Fruit fly (Drosophila melanogaster): ENCODE measurements around the gene CG13309.

Gene CG13309

DNA sequence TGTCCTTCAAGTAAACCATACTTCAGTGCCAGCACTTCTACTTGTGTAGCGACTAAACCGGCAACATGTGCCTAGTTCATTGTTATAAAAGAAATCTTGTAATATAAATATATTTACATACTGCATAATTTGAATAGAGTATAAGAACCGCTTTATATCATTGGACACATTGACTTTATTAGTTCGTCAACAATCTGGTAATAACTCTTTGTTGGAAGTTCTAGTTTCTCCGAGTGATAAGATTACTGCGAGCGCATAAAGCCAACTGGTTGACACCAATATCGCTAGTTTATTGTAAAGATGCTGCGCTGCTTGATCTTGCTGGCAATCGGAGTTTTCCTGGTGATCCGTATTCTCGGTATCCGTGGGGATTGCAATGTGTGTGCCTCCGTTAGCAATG, 2.0 kb upstream of the CG13309 start, which contains the start of gene CG13308:
Gene CG13308, plus strand, starts transcription at position 301 of the 400 bp plus-strand sequence.
- TF ChIP-seq Sin3A (optimal IDR thresholded peaks at IDR 0.05) (no peak), psq (optimal IDR thresholded peaks at IDR 0.05) (no peak), insv (optimal IDR thresholded peaks at IDR 0.05) (no peak), Myc (optimal IDR thresholded peaks at IDR 0.05) (no peak), h (optimal IDR thresholded peaks at IDR 0.05) (no peak), ttk (optimal IDR thresholded peaks at IDR 0.05) (no peak)

DNA sequence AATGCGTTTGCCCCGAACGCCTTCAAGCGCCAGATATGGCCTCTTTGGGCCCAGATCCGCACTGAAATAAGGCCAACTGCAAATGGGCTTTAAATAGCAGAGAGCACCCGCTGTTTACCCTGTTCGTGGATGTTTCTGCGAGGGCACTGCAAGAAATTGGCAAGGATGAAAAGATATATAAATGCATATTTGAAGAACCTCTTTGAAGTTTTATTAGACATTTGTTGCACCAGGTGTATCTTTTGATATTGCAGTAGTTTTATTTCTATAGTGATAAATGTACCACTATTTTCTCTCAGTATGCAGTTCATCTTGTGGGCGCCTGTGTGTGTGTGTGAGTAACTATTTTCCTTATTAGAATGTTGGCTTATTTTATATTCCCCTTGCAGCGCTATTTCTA, 3.3 kb downstream of the CG13309 start:
- no peak for TF ChIP-seq ttk (optimal IDR thresholded peaks at IDR 0.05)
- no peak for TF ChIP-seq insv (optimal IDR thresholded peaks at IDR 0.05)
- TF ChIP-seq Myc (optimal IDR thresholded peaks at IDR 0.05): no peak
- no peak for TF ChIP-seq psq (optimal IDR thresholded peaks at IDR 0.05)
- TF ChIP-seq Sin3A (optimal IDR thresholded peaks at IDR 0.05): no peak
- TF ChIP-seq h (optimal IDR thresholded peaks at IDR 0.05): no peak

DNA sequence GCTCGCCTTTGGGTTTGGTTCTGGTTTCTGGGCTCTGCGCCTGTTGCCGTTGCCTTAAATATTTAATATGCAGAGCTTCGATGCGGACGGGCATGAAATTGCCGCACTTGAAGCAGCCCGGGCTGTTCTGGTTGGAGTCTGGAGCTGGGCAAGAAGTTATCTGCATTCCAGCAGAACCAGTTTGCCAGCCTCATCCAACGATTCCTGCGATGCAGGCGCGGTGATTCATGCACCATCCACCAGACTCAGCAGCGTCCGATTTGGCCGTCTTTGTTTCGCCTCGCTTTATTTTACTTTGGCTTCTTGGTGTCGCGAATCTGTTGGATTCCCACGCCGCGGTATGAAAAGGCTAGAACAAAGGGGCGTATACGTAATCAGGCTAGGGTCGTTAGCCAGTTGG, 9.2 kb downstream of the CG13309 start:
- TF ChIP-seq ttk (optimal IDR thresholded peaks at IDR 0.05): no peak
- TF ChIP-seq Sin3A (optimal IDR thresholded peaks at IDR 0.05): no peak
- no peak for TF ChIP-seq Myc (optimal IDR thresholded peaks at IDR 0.05)
- no peak for TF ChIP-seq psq (optimal IDR thresholded peaks at IDR 0.05)
- TF ChIP-seq insv (optimal IDR thresholded peaks at IDR 0.05): no peak
- TF ChIP-seq h (optimal IDR thresholded peaks at IDR 0.05): no peak

DNA sequence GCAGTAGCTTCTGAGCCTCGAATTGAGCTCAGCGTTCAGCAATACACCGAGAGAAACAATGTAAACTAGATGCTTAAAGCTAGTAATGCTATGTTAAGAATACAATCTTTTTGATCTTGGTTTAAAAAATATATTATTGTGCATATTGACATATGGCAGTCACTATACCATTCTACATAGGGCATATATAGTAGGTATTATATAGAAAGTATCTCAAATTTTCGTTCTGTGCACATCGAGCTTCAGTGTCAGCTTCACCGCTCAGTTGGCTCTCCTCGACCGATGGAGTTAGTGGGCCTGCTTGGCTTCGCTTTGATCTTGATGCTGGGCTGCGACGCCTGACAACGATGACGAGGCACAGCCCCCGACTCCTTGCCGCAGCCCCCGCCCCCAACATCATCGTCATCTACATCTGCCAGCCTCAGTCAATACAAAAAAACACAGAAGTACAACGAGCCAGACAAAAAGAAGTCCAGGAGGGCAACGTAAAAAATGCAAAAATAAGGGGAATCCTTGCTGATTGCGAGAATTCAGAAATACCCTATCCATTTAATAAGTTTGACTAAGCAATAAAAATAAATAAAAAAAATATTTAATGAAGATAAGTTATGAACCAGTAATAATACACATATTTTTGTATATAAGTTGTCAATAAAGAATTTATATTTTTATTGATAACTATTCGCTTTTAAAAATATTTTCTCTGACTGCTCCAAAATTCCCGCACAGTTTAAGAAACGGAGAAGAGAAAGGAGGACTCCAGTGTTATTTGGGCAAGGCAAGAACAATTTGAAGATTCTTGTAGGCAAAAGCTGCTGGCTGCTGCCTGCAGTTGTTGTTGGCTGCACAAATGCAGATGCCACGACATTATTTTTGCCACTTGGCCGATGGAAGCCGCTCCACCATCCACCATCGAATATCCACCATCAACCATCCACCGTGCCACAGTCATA, 11.8 kb downstream of the CG13309 start:
- TF ChIP-seq ttk (optimal IDR thresholded peaks at IDR 0.05): no peak
- TF ChIP-seq Myc (optimal IDR thresholded peaks at IDR 0.05): no peak
- TF ChIP-seq insv (optimal IDR thresholded peaks at IDR 0.05): no peak
- TF ChIP-seq psq (optimal IDR thresholded peaks at IDR 0.05): no peak
- TF ChIP-seq Sin3A (optimal IDR thresholded peaks at IDR 0.05): no peak
- TF ChIP-seq h (optimal IDR thresholded peaks at IDR 0.05): no peak

DNA sequence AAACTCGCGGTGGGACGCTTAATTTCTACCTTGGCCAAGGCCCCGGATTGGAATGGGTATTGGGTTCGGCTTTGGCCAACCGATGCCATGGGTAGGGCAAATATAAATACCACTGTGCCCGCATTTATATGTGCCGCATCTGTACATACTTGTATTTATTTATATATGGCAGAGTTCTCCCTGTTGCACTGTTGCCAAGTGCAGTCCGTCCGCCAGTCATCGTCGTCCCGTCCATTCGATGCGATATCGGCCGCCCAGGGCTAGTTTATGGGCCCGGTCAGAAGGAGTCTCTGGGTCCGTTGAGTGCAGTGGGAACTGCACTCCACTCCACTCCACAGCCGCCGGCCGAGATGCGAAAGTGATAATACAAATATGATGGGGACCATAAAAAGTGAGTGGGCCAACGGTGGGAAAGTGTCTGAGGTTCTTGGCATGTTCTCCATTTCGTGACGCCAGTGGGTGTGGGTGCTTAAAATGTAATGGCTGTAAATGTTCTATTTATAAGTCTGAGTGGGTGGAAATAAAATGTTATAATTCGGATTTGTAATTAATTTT, 12.8 kb downstream of the CG13309 start:
- TF ChIP-seq insv (optimal IDR thresholded peaks at IDR 0.05) (no peak), Sin3A (optimal IDR thresholded peaks at IDR 0.05) (no peak), psq (optimal IDR thresholded peaks at IDR 0.05) (no peak), ttk (optimal IDR thresholded peaks at IDR 0.05) (no peak), Myc (optimal IDR thresholded peaks at IDR 0.05) (no peak), h (optimal IDR thresholded peaks at IDR 0.05) (no peak)

DNA sequence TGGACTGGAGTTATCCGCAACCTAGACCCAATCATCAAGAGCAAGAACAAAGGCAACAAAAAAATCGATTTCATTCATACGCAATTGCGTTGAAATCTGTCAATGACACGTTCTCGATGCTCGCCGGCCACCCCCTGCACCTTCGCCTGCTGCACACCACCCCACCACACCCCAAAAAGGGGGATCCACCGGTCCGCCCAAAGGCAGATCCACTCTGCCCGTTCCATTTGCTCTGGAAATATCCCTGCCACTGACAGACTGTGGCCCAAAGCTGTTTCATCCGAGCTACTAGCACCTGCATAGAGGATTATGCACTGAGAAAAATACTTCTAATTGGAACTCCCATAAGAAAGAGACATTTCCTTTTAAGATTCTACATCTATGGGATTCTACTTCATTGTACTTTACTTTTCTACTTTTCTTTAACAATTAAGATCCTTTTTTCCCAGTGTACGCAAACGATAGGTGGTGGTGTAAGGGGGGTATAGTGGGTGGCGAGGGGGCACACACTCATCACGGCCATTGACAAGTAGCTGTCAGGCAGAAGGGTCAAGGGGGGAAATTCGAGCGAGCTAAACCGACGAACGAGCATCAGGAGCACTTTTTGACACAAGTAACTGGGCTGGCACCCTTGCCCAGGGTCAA, 13.7 kb downstream of the CG13309 start:
- no peak for TF ChIP-seq h (optimal IDR thresholded peaks at IDR 0.05)
- no peak for TF ChIP-seq Myc (optimal IDR thresholded peaks at IDR 0.05)
- no peak for TF ChIP-seq Sin3A (optimal IDR thresholded peaks at IDR 0.05)
- no peak for TF ChIP-seq ttk (optimal IDR thresholded peaks at IDR 0.05)
- TF ChIP-seq psq (optimal IDR thresholded peaks at IDR 0.05): no peak
- no peak for TF ChIP-seq insv (optimal IDR thresholded peaks at IDR 0.05)

DNA sequence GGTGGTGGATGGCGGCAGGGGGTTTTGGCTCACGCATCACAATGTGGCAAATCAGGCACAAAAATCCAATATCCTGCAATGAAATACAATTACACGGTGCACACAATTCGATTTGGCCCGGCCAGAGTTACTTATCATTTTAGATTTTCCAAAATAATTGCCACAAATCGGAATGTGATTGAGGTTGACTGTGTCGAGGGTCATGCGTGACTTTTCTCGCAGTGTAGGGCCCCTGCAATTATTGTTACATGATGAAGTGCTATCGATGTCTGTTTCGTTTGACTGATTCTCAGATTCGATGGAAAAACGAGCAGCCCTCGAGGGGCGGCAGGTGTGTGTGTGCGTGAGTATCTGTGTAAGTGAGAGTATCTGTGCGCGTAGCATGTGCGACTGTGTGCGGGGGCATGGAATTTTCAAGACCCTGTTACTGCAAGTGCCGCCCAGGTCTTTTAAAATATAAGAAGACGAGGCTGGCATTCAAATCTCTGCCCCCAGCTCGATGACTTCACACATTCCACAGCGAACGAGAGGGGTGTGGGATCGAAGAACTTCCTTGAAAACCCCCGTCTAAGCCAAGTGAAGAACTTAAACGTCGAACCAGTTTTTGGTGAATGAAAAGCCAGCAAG, 14.3 kb downstream of the CG13309 start:
- no peak for TF ChIP-seq psq (optimal IDR thresholded peaks at IDR 0.05)
- TF ChIP-seq insv (optimal IDR thresholded peaks at IDR 0.05): no peak
- TF ChIP-seq ttk (optimal IDR thresholded peaks at IDR 0.05): no peak

dm6 chr3L:8825030-8825407, 14.8 kb downstream of the CG13309 start:
- TF ChIP-seq insv (optimal IDR thresholded peaks at IDR 0.05) (no peak), Sin3A (optimal IDR thresholded peaks at IDR 0.05) (no peak), ttk (optimal IDR thresholded peaks at IDR 0.05) (no peak), psq (optimal IDR thresholded peaks at IDR 0.05) (no peak), Myc (optimal IDR thresholded peaks at IDR 0.05) (no peak), h (optimal IDR thresholded peaks at IDR 0.05) (no peak)

- TF ChIP-seq h (optimal IDR thresholded peaks at IDR 0.05) (no peak), psq (optimal IDR thresholded peaks at IDR 0.05) (no peak), ttk (optimal IDR thresholded peaks at IDR 0.05) (no peak), Sin3A (optimal IDR thresholded peaks at IDR 0.05) (no peak), Myc (optimal IDR thresholded peaks at IDR 0.05) (no peak), insv (optimal IDR thresholded peaks at IDR 0.05) (no peak)
Observed at dm6 chr3L:8825560-8825959, 15.4 kb downstream of the CG13309 start.

DNA sequence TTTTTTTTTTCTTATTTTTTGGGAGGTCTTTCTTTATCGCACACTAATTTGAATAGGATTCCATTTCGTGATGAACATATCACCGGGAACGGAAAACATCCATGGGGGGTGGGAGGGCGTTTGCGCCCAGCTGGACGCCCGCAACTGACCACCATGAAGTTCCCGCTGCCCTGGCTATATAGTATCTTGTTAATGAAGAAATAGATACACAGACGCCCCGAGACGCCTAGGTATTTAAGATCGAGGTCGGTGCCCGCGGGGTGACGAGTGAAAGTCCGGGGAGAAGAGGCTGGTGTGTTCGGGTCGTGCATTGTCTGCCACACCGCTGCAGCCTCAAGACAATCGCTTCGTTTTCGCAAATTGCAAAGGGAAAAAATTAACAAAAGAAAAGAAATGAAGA, 15.8 kb downstream of the CG13309 start:
- TF ChIP-seq ttk (optimal IDR thresholded peaks at IDR 0.05) (no peak), psq (optimal IDR thresholded peaks at IDR 0.05) (no peak), h (optimal IDR thresholded peaks at IDR 0.05) (no peak), insv (optimal IDR thresholded peaks at IDR 0.05) (no peak), Sin3A (optimal IDR thresholded peaks at IDR 0.05) (no peak), Myc (optimal IDR thresholded peaks at IDR 0.05) (no peak)

dm6 chr3L:8827133-8827867, 17.1 kb downstream of the CG13309 start, which contains the start of gene dally:
Gene dally (plus strand): TSS chr3L:8827505.
- TF ChIP-seq h (optimal IDR thresholded peaks at IDR 0.05): no peak
- TF ChIP-seq psq (optimal IDR thresholded peaks at IDR 0.05): no peak
- no peak for TF ChIP-seq Sin3A (optimal IDR thresholded peaks at IDR 0.05)
- TF ChIP-seq insv (optimal IDR thresholded peaks at IDR 0.05): no peak
- TF ChIP-seq Myc (optimal IDR thresholded peaks at IDR 0.05): no peak
- TF ChIP-seq ttk (optimal IDR thresholded peaks at IDR 0.05): no peak

All from Kc167 (cell line).